Worm (Caenorhabditis elegans): ENCODE results near the gene ptp-8.
A peak's percentile ranks its signal among the peaks of the same experiment; 100 is the strongest.

Gene ptp-8

DNA sequence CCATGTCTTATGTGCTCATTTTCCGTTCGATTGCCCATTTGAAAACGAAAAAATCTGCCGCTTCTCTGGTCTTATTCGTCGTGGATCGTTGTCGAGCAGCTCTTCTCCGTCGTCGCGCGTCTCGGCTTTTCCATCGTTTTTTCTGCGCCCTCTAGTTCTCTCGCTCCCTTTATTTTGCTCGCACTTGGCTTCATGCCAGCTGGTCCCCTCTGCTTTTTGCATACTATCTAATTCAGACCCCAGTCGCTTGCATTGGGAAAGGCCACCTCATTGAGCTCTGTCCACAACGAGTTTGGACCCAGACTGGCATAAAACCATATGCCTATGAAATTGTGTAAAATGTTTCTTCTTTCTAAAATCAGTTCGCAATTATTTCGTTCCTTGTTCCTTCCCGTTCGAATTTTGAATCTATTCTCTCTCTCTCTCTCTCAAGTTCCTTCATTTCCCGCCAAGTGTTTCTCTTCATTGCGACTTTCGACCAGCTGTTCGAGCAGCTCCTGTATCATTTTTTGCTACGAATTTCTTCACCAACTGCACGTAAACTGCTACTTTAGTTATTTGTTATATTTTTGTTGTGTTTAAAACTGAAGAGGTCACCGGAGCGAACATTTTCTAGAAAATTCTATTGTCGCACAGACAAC is 8.4 kb downstream of the ptp-8 start (continued):
- TF ChIP-seq nhr-237 (tag; optimal IDR thresholded peaks at IDR 0.05) (no peak), unc-39 (tag; optimal IDR thresholded peaks at IDR 0.05) (no peak), nhr-25 (tag; optimal IDR thresholded peaks at IDR 0.05) (no peak)

DNA sequence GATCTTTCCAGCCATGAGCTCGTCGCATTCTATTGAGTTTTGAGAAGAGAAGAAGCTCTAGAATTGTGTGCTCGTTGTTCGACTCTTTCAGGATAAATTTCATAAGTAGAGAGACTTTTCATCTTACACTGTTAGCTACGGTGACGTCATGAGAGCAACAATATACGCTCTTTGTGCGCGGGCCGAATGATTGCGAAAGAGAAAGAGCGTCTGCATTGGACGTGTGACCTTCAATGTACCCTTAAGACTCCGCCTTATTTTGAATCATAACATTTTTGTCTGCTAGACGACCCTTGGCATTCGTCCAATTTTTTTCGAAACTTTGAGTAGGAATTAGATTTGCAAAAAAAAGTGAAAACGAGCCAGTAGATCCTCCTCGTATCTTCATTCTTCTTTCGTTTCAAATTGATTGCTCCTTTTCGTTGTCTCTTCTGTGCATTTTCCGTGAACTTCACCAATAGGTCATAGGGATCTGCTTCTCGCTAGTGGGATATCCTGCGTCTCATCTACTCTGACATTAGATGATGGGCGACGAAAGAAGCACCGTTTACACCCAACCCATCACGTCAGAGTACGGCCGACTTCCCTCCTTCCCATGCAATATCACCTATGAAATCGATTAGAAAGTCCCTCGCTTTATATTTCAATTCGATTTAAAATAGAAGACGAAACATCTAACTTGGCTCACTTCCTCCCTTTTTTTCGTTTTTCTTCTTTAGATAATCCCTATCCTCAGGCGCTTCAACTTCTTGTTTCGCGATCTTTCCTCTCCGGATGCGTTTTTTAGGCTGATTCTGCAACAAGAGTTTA is 9.9 kb downstream of the ptp-8 start:
- TF ChIP-seq ztf-4 (tag; optimal IDR thresholded peaks at IDR 0.05) (no peak), fos-1 (tag; optimal IDR thresholded peaks at IDR 0.05) (peak; percentile 10), crh-2 (tag; optimal IDR thresholded peaks at IDR 0.05) (peak; percentile 51), unc-55 (GFP tag; optimal IDR thresholded peaks at IDR 0.05) (peak; percentile 61), nhr-12 (tag; optimal IDR thresholded peaks at IDR 0.05) (no peak), lsy-2 (tag; optimal IDR thresholded peaks at IDR 0.05) (peak in 1 of 2 experiments; percentile 50), egl-27 (tag; optimal IDR thresholded peaks at IDR 0.05) (peak; percentile 17), lin-13 (GFP tag; optimal IDR thresholded peaks at IDR 0.05) (peak; percentile 27), Y55F3AM.14 (GFP tag; optimal IDR thresholded peaks at IDR 0.05) (no peak), zag-1 (tag; optimal IDR thresholded peaks at IDR 0.05) (peak; percentile 33), ceh-82 (tag; optimal IDR thresholded peaks at IDR 0.05) (no peak), F13H6.1 (tag; optimal IDR thresholded peaks at IDR 0.05) (peak; percentile 48), C34F6.9 (tag; optimal IDR thresholded peaks at IDR 0.05) (peak; percentile 63), nhr-129 (tag; optimal IDR thresholded peaks at IDR 0.05) (peak; percentile 83), sma-9 (GFP tag; optimal IDR thresholded peaks at IDR 0.05) (peak; percentile 89), sma-9 (tag; optimal IDR thresholded peaks at IDR 0.05) (no peak), nhr-6 (tag; optimal IDR thresholded peaks at IDR 0.05) (peak; percentile 40), mdl-1 (tag; optimal IDR thresholded peaks at IDR 0.05) (peak in 1 of 2 experiments; percentile 9), lin-11 (tag; optimal IDR thresholded peaks at IDR 0.05) (peak; percentile 25)

DNA sequence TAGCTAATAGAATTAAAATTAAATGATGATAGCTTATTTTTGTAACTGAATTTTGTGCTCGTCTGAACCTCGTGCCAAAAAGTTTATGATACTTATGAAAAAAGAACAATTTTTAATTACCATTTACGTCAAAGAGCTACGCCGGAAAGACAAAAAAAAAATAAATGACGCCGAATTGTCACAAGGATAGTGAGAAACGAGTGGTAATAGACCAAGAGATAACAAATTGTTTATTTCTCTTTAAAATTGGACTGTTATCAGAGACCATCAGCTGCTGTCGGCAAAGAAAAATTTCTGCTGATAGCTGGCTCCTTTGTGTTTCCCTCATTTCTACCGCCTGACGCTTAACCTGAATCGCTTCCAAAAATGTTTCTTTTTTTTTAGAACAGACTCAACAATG is 11.8 kb downstream of the ptp-8 start, which contains the start of gene pitr-1:
TSS of gene pitr-1 (plus strand) at position 386 of the 400 bp plus-strand sequence.
- TF ChIP-seq sma-9 (GFP tag; optimal IDR thresholded peaks at IDR 0.05) (peak; percentile 73), sma-9 (tag; optimal IDR thresholded peaks at IDR 0.05) (no peak), C34F6.9 (tag; optimal IDR thresholded peaks at IDR 0.05) (no peak), nhr-25 (tag; optimal IDR thresholded peaks at IDR 0.05) (no peak), crh-2 (tag; optimal IDR thresholded peaks at IDR 0.05) (peak; percentile 18), lsy-2 (tag; optimal IDR thresholded peaks at IDR 0.05) (peak in 1 of 2 experiments; percentile 6), nhr-129 (tag; optimal IDR thresholded peaks at IDR 0.05) (peak; percentile 25), ztf-11 (tag; optimal IDR thresholded peaks at IDR 0.05) (no peak), fos-1 (tag; optimal IDR thresholded peaks at IDR 0.05) (peak; percentile 43)

DNA sequence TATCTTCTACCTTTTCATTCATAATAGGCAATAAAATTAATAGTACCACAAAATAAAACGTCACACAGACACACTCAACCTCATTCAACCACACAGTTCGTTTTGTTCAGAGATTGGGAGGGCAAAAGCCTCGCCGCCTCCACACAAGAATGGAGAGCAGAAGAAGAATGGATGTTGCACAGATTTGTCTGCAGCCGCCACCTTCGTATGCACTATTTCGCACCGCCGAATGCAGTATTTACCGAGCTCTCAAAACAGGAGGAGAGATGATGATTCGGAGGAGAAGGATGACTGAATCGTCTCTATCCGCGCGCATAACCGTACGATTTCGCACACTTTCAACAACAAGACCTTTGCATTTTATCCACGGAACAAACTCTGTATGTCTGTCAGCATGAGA is 15.7 kb downstream of the ptp-8 start:
- TF ChIP-seq unc-55 (GFP tag; optimal IDR thresholded peaks at IDR 0.05) (no peak), mab-5 (tag; optimal IDR thresholded peaks at IDR 0.05) (no peak), lin-11 (tag; optimal IDR thresholded peaks at IDR 0.05) (no peak), R02D3.7 (tag; optimal IDR thresholded peaks at IDR 0.05) (no peak), nhr-129 (tag; optimal IDR thresholded peaks at IDR 0.05) (peak; percentile 41), ama-1 (optimal IDR thresholded peaks at IDR 0.05) (peak; percentile 3), Y55F3AM.14 (GFP tag; optimal IDR thresholded peaks at IDR 0.05) (peak; percentile 14)

DNA sequence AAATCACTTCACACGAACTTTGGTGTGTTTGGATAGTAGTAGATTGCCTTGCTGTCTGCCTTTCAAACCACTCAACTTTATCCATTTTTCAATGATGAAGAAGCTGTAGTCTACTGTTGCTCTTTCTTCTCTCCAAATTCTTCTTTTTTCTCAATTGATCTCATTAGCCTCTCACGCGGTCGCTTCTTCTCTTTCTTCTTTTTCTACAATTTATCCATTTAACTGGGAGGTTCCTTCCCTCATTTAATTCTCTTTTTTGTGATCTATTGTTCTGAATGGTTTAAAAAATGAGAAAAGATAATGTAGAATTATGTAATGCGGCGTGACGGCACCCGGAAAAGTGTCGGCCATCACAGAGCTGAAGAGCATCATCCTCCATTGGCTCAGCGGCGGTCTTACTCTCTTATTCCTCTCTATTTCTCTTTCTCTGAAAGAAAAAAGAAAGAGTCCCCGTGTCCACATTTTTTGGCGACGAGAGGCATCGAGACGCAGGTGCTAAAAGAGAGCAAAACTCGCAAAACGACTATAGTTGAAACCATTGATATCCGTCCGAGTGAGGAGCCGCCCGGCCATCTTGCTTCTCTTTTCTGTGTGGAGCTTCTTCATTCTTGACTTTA is 18.8 kb downstream of the ptp-8 start:
- TF ChIP-seq nhr-129 (tag; optimal IDR thresholded peaks at IDR 0.05) (peak; percentile 40), C34F6.9 (tag; optimal IDR thresholded peaks at IDR 0.05) (peak; percentile 23), F13H6.1 (tag; optimal IDR thresholded peaks at IDR 0.05) (peak; percentile 55), nhr-6 (tag; optimal IDR thresholded peaks at IDR 0.05) (no peak), snpc-4 (tag; optimal IDR thresholded peaks at IDR 0.05) (no peak), blmp-1 (tag; optimal IDR thresholded peaks at IDR 0.05; ENCODE audit: insufficient read depth) (no peak), mdl-1 (tag; optimal IDR thresholded peaks at IDR 0.05) (peak in 1 of 2 experiments; percentile 8), lsy-2 (tag; optimal IDR thresholded peaks at IDR 0.05) (peak in 1 of 2 experiments; percentile 17), nhr-11 (tag; optimal IDR thresholded peaks at IDR 0.05) (no peak), unc-55 (GFP tag; optimal IDR thresholded peaks at IDR 0.05) (peak; percentile 50), sma-9 (GFP tag; optimal IDR thresholded peaks at IDR 0.05) (peak; percentile 59), sma-9 (tag; optimal IDR thresholded peaks at IDR 0.05) (no peak)

All from whole organism, L2 larva.